Worm (Caenorhabditis elegans) whole organism, late embryonic: ENCODE results near the gene Y49A3A.3.

ENCODE experiments used
- K09A11.1 ChIP-seq: sonication (generic microtip); optimal IDR thresholded peaks from 2 replicates; lab custom pipeline; 2017; ENCODE audit warnings: antibody characterized with exemption, mild to moderate bottlenecking, missing genetic modification characterization, missing compliant biosample characterization; ENCODE audit not compliant: insufficient read depth
- ama-1 ChIP-seq: fragments of 150-350 bp; optimal IDR thresholded peaks from 2 replicates; lab custom pipeline; 2014
- ceh-22 ChIP-seq: sonication (generic microtip); optimal IDR thresholded peaks from 2 replicates; lab custom pipeline; 2017; ENCODE audit warnings: missing biosample characterization, missing genetic modification characterization
- ceh-30 ChIP-seq: fragments of 150-350 bp; optimal IDR thresholded peaks from 2 replicates; lab custom pipeline; 2014; ENCODE audit warnings: missing biosample characterization, missing genetic modification characterization
- ceh-34 ChIP-seq: sonication (generic microtip); optimal IDR thresholded peaks from 2 replicates; lab custom pipeline; 2016; ENCODE audit warnings: mild to moderate bottlenecking, missing genetic modification characterization, missing compliant biosample characterization
- ceh-9 ChIP-seq: sonication (generic microtip); optimal IDR thresholded peaks from 2 replicates; lab custom pipeline; 2016; ENCODE audit warnings: mild to moderate bottlenecking, missing genetic modification characterization, inconsistent platforms, missing compliant biosample characterization
- dmd-4 ChIP-seq: sonication (generic microtip); optimal IDR thresholded peaks from 2 replicates; lab custom pipeline; 2016; ENCODE audit warnings: borderline replicate concordance, missing genetic modification characterization, missing compliant biosample characterization
- elt-2 ChIP-seq: sonication (generic microtip); optimal IDR thresholded peaks from 2 replicates; lab custom pipeline; 2016; ENCODE audit warnings: missing genetic modification reagents, missing genetic modification characterization, missing compliant biosample characterization
- ets-4 ChIP-seq: sonication (generic microtip); optimal IDR thresholded peaks from 2 replicates; lab custom pipeline; 2016; ENCODE audit warnings: missing genetic modification characterization, missing compliant biosample characterization
- eyg-1 ChIP-seq: sonication (generic microtip); optimal IDR thresholded peaks from 2 replicates; lab custom pipeline; 2016; ENCODE audit warnings: missing genotype, missing genetic modification characterization, missing compliant biosample characterization
- fax-1 ChIP-seq: sonication (generic microtip); optimal IDR thresholded peaks from 2 replicates; lab custom pipeline; 2016; ENCODE audit warnings: missing genotype, missing genetic modification characterization, missing compliant biosample characterization
- fkh-10 ChIP-seq: fragments of 150-350 bp; optimal IDR thresholded peaks from 2 replicates; lab custom pipeline; 2014; ENCODE audit warnings: missing biosample characterization, missing genetic modification reagents, missing genetic modification characterization
- fkh-6 ChIP-seq: sonication (generic microtip); optimal IDR thresholded peaks from 2 replicates; lab custom pipeline; 2016; ENCODE audit warnings: missing genetic modification characterization, missing compliant biosample characterization
- hlh-13 ChIP-seq: fragments of 200-800 bp; sonication (Bioruptor generic); optimal IDR thresholded peaks from 2 replicates; lab custom pipeline; 2018; ENCODE audit warnings: mild to moderate bottlenecking, missing genetic modification characterization, missing compliant biosample characterization
- hlh-15 ChIP-seq: sonication (generic microtip); optimal IDR thresholded peaks from 2 replicates; lab custom pipeline; 2016; ENCODE audit warnings: missing genetic modification characterization, missing compliant biosample characterization
- hlh-30 ChIP-seq: sonication (generic microtip); optimal IDR thresholded peaks from 2 replicates; lab custom pipeline; 2017; ENCODE audit warnings: antibody characterized with exemption, missing genetic modification characterization, missing compliant biosample characterization; ENCODE audit not compliant: insufficient read depth
- hlh-6 ChIP-seq: sonication (generic microtip); optimal IDR thresholded peaks from 2 replicates; lab custom pipeline; 2016; ENCODE audit warnings: missing genotype, missing genetic modification characterization, missing compliant biosample characterization
- lim-6 ChIP-seq: sonication (generic microtip); optimal IDR thresholded peaks from 2 replicates; lab custom pipeline; 2016; ENCODE audit warnings: missing genetic modification characterization, missing compliant biosample characterization
- lin-11 ChIP-seq: fragments of 200-800 bp; sonication (Bioruptor generic); optimal IDR thresholded peaks from 2 replicates; lab custom pipeline; 2018; ENCODE audit warnings: mild to moderate bottlenecking, missing genetic modification characterization, missing compliant biosample characterization
- nfya-1 ChIP-seq: sonication (generic microtip); optimal IDR thresholded peaks from 2 replicates; lab custom pipeline; 2017; ENCODE audit warnings: missing genetic modification characterization, mild to moderate bottlenecking, missing compliant biosample characterization, antibody characterized with exemption, moderate library complexity
- nhr-11 ChIP-seq: fragments of 150-350 bp; optimal IDR thresholded peaks from 2 replicates; lab custom pipeline; 2014; ENCODE audit warnings: missing biosample characterization, missing genetic modification characterization
- odd-2 ChIP-seq: sonication (generic microtip); optimal IDR thresholded peaks from 2 replicates; lab custom pipeline; 2017; ENCODE audit warnings: antibody characterized with exemption, mild to moderate bottlenecking, missing genetic modification characterization, missing compliant biosample characterization
- pat-9 ChIP-seq: fragments of 200-800 bp; sonication (Bioruptor generic); optimal IDR thresholded peaks from 2 replicates; lab custom pipeline; 2018; ENCODE audit warnings: mild to moderate bottlenecking, missing genetic modification characterization, moderate library complexity, missing compliant biosample characterization
- pax-1 ChIP-seq: fragments of 150-350 bp; optimal IDR thresholded peaks from 2 replicates; lab custom pipeline; 2014; ENCODE audit warnings: missing biosample characterization, missing genetic modification characterization
- ref-2 ChIP-seq: sonication (generic microtip); optimal IDR thresholded peaks from 2 replicates; lab custom pipeline; 2016; ENCODE audit warnings: missing genetic modification characterization, missing compliant biosample characterization
- rnt-1 ChIP-seq: sonication (generic microtip); optimal IDR thresholded peaks from 2 replicates; lab custom pipeline; 2016; ENCODE audit warnings: missing genetic modification characterization, missing compliant biosample characterization
- sdc-2 ChIP-seq: sonication (generic microtip); optimal IDR thresholded peaks from 2 replicates; lab custom pipeline; 2016; ENCODE audit warnings: missing genotype, missing genetic modification characterization, missing compliant biosample characterization
- sox-2 ChIP-seq: fragments of 200-800 bp; sonication (Bioruptor generic); IDR thresholded peaks from 2 replicates; pipeline ENCODE4 v1.3.6; 2022; ENCODE audit warnings: missing genetic modification reagents, missing genetic modification characterization, missing compliant biosample characterization
- tbx-2 ChIP-seq: sonication (generic microtip); optimal IDR thresholded peaks from 2 replicates; lab custom pipeline; 2016; ENCODE audit warnings: missing genetic modification characterization, missing compliant biosample characterization
- unc-3 ChIP-seq, 2 experiments: fragments of 200-800 bp in 1 of 2; sonication (Bioruptor generic) in 1 of 2; sonication (generic microtip) in 1 of 2; conservative IDR thresholded peaks in 1 of 2; optimal IDR thresholded peaks in 1 of 2; 2 replicates each; pipeline versions ENCODE4 v1.3.6 to Lab custom; 2016 to 2022; ENCODE audit warnings: missing compliant biosample characterization in 2 of 2, missing genetic modification characterization in 2 of 2, missing genetic modification reagents in 1 of 2
- unc-86 ChIP-seq: sonication (generic microtip); optimal IDR thresholded peaks from 2 replicates; lab custom pipeline; 2016; ENCODE audit warnings: missing genetic modification characterization, missing compliant biosample characterization
- zip-5 ChIP-seq: sonication (generic microtip); optimal IDR thresholded peaks from 2 replicates; lab custom pipeline; 2016; ENCODE audit warnings: missing genetic modification characterization, missing compliant biosample characterization

Gene Y49A3A.3

DNA sequence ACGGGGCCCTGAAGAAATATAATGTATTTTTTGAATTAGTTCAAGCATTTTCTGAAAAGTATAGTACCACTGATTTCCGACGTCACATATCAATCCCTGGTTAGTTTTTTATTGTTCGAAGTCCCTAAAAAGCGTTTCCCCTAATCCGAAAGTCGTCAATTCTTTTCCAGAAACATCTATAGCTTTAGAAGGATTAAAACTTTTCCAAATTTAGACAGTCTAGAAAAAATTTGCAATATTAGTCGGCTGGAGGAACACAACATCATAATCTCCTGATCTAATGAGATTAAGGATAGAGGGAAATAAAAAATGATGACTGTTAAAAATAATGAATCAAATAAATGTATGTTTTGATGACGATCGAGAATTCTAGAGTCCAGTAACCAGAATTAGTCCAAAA, 23.8 kb downstream of the Y49A3A.3 start:
- TF ChIP-seq nfya-1 (no peak), ama-1 (lab: Kevin White, UChicago) (no peak), pax-1 (no peak), sdc-2 (no peak), hlh-6 (tag; lab: Kevin White, UChicago) (no peak), lin-11 (tag; lab: Kevin White, UChicago) (no peak), nhr-11 (tag; lab: Kevin White, UChicago) (no peak), unc-3 (GFP tag; conservative IDR thresholded peaks at IDR 0.05; lab: Robert Waterston, UW) (no peak), unc-3 (tag; optimal IDR thresholded peaks at IDR 0.05; lab: Kevin White, UChicago) (no peak), ceh-34 (no peak)
- TF ChIP-seq, all 69 proteins: peak for 0

DNA sequence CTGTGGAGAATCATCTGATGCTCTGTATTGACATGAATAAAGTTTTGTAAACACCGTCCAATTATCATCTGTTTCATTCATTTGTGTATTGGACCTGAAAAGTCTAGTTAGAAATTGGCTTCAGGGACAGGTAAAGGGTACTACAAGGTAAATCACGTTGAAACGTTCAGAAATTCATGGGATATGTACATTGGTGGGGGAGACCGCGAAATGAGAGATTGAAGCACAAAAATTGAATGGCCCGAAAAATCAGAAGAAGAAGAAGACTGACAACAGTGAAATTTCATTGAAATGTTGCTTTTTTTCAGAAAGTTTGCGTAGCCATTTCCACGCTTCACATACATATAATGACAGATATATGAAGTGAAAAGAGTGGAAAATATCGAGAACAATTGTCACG, 24.8 kb downstream of the Y49A3A.3 start, which contains the start of gene npr-43:
npr-43 (minus strand) TSS at position 101 of the 400 bp plus-strand sequence.
- no peak for TF ChIP-seq ceh-9 (tag; lab: Kevin White, UChicago)
- TF ChIP-seq rnt-1 (tag; lab: Kevin White, UChicago): no peak
- no peak for TF ChIP-seq hlh-30 (tag; lab: Kevin White, UChicago)
- no peak for TF ChIP-seq ets-4 (tag; lab: Kevin White, UChicago)
- no peak for TF ChIP-seq sox-2 (GFP tag; lab: Robert Waterston, UW)
- TF ChIP-seq fkh-6 (tag; lab: Kevin White, UChicago): no peak
- no peak for TF ChIP-seq nhr-11 (tag; lab: Kevin White, UChicago)
- TF ChIP-seq sdc-2: no peak
- no peak for TF ChIP-seq ceh-22
- no peak for TF ChIP-seq nfya-1
- no peak for TF ChIP-seq ama-1 (lab: Kevin White, UChicago)
- TF ChIP-seq K09A11.1: no peak
- no peak for TF ChIP-seq ceh-34
- TF ChIP-seq eyg-1 (tag; lab: Kevin White, UChicago): no peak
- no peak for TF ChIP-seq zip-5
- TF ChIP-seq ceh-30: no peak
- TF ChIP-seq ref-2 (tag; lab: Kevin White, UChicago): no peak
- TF ChIP-seq tbx-2 (tag; lab: Kevin White, UChicago): no peak

DNA sequence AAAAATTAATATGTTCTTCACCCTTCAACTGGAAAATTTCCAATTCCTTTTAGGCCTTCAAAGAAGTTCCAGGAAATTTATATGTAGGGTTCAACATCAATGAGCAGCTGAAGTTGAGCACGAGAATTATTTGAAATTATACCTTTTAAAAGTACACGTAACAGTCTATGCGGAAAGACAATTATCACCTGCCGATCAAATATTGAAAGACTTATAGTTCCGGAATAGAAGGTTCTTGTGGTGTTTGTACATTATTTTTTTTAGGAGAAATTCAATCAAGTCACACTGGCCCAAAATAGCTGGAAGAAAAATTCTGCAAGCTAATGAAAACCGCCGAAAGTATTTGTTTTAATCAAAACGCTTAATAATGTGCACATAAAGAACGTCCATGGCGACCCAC, 26.0 kb downstream of the Y49A3A.3 start:
- TF ChIP-seq ceh-30 (no peak), lin-11 (tag; lab: Kevin White, UChicago) (no peak), ceh-34 (no peak), dmd-4 (tag; lab: Kevin White, UChicago) (no peak), odd-2 (tag; lab: Kevin White, UChicago) (no peak), pax-1 (no peak), hlh-15 (tag; lab: Kevin White, UChicago) (no peak), elt-2 (tag; lab: Kevin White, UChicago) (no peak)

DNA sequence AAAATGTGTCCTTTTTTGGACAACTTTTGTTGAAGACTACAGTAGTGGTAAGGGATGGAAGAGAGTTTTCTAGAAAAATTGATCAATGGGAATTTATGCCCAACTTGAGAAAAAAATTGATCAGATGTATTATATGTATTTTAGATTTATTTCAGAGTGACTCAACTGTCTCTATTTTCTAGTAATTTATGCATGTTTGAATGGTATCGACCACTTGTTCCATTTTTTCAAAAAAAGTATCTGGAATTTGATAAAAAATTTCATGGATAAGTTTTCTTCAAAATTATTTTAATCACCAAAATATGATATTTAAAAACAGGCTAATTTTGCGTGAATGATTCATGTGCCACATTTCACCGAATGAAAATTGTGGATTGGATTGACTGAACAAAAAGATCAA, 37.6 kb downstream of the Y49A3A.3 start, which contains the start of gene C15H11.10:
C15H11.10 (plus strand) TSS at position 301 of the 400 bp plus-strand sequence.
- TF ChIP-seq unc-3 (GFP tag; conservative IDR thresholded peaks at IDR 0.05; lab: Robert Waterston, UW) (no peak), unc-3 (tag; optimal IDR thresholded peaks at IDR 0.05; lab: Kevin White, UChicago) (no peak), sox-2 (GFP tag; lab: Robert Waterston, UW) (no peak), ceh-22 (no peak), ceh-9 (tag; lab: Kevin White, UChicago) (no peak), unc-86 (tag; lab: Kevin White, UChicago) (no peak), fkh-10 (GFP tag; lab: Kevin White, UChicago) (no peak), fax-1 (tag; lab: Kevin White, UChicago) (no peak), lim-6 (tag; lab: Kevin White, UChicago) (no peak)

DNA sequence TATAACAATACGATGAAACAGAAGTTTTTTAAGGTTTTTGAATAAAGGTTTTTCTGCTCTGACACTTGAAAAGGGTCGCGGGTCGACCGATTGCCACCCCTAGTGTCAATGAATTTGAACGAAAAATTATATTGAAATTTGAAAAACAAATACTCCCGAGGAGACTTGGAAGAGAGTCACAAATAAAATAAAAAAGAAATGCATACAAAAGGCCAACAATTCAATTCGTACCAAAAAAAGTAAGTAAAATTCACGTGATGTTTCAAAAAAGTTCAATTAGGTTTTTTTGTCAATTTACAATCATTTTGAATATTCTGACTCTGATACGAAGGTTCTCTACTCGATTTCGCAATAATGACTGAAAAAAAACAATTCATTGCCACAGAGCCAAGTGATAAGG, 39.3 kb downstream of the Y49A3A.3 start, which contains the start of gene C15H11.1:
C15H11.1 (plus strand) TSS at position 301 of the 400 bp plus-strand sequence.
- no peak for TF ChIP-seq hlh-13 (GFP tag; lab: Kevin White, UChicago)
- TF ChIP-seq unc-3 (GFP tag; conservative IDR thresholded peaks at IDR 0.05; lab: Robert Waterston, UW): no peak
- no peak for TF ChIP-seq unc-3 (tag; optimal IDR thresholded peaks at IDR 0.05; lab: Kevin White, UChicago)
- TF ChIP-seq pat-9 (tag; lab: Kevin White, UChicago): no peak
- TF ChIP-seq, all 69 proteins: peak for 0
